Fruit fly (Drosophila melanogaster) whole organism, pupa: ENCODE data around the gene LysB.

ENCODE experiments used
- CG10348 ChIP-seq: fragments of 200-800 bp; sonication (Bioruptor generic); IDR thresholded peaks from 2 replicates; pipeline ENCODE4 v1.3.6; 2022; ENCODE audit warnings: missing biosample characterization, missing genetic modification characterization
- CG12605 ChIP-seq: fragments of 200-800 bp; sonication (Bioruptor generic); IDR thresholded peaks from 2 replicates; pipeline ENCODE4 v1.3.6; 2022; ENCODE audit warnings: missing biosample characterization, missing genetic modification characterization
- CG13204 ChIP-seq: fragments of 200-800 bp; sonication (Bioruptor generic); optimal IDR thresholded peaks from 2 replicates; lab custom pipeline; 2018; ENCODE audit warnings: missing biosample characterization, mild to moderate bottlenecking, missing genetic modification characterization, moderate library complexity
- CG14655 ChIP-seq: fragments of 200-800 bp; sonication (Bioruptor generic); optimal IDR thresholded peaks from 3 replicates; lab custom pipeline; 2017; ENCODE audit warnings: mild to moderate bottlenecking, missing biosample characterization, missing genetic modification reagents, missing genetic modification characterization
- CG15710 ChIP-seq: fragments of 200-800 bp; sonication (Bioruptor generic); optimal IDR thresholded peaks from 2 replicates; lab custom pipeline; 2018; ENCODE audit warnings: missing biosample characterization, mild to moderate bottlenecking, missing genetic modification characterization, moderate library complexity
- CG17806 ChIP-seq: fragments of 200-800 bp; sonication (Bioruptor generic); optimal IDR thresholded peaks from 2 replicates; lab custom pipeline; 2018; ENCODE audit warnings: missing biosample characterization, mild to moderate bottlenecking, missing genetic modification characterization, moderate library complexity
- CG32121 ChIP-seq: fragments of 200-800 bp; sonication (Bioruptor generic); IDR thresholded peaks from 2 replicates; pipeline ENCODE4 v1.3.6; 2022; ENCODE audit warnings: missing biosample characterization, missing genetic modification characterization
- CG34367 ChIP-seq: fragments of 200-800 bp; sonication (Bioruptor generic); optimal IDR thresholded peaks from 2 replicates; lab custom pipeline; 2018; ENCODE audit warnings: missing biosample characterization, mild to moderate bottlenecking, missing genetic modification characterization
- CG4496 ChIP-seq: fragments of 200-800 bp; sonication (Bioruptor generic); IDR thresholded peaks from 3 replicates; pipeline ENCODE4 v1.3.6; 2022; ENCODE audit warnings: missing biosample characterization, missing genetic modification characterization
- CG8159 ChIP-seq: fragments of 200-800 bp; sonication (Bioruptor generic); optimal IDR thresholded peaks from 3 replicates; lab custom pipeline; 2018; ENCODE audit warnings: missing biosample characterization, mild to moderate bottlenecking, missing genetic modification characterization, moderate library complexity
- CG8301 ChIP-seq: fragments of 200-800 bp; sonication (Bioruptor generic); optimal IDR thresholded peaks from 2 replicates; lab custom pipeline; 2018; ENCODE audit warnings: missing biosample characterization, mild to moderate bottlenecking, missing genetic modification characterization
- CG9948 ChIP-seq: fragments of 200-800 bp; sonication (Bioruptor generic); optimal IDR thresholded peaks from 2 replicates; lab custom pipeline; 2018; ENCODE audit warnings: missing biosample characterization, mild to moderate bottlenecking, missing genetic modification characterization, moderate library complexity
- D1 ChIP-seq: fragments of 200-800 bp; sonication (Bioruptor generic); optimal IDR thresholded peaks from 2 replicates; lab custom pipeline; 2018; ENCODE audit warnings: missing biosample characterization, mild to moderate bottlenecking, missing genetic modification characterization, moderate library complexity
- EcR ChIP-seq: fragments of 200-800 bp; sonication (Bioruptor generic); optimal IDR thresholded peaks from 3 replicates; lab custom pipeline; 2019; ENCODE audit warnings: missing biosample characterization, missing genetic modification characterization, mild to moderate bottlenecking, moderate library complexity, missing genetic modification reagents
- Ets98B ChIP-seq: fragments of 200-800 bp; sonication (Bioruptor generic); IDR thresholded peaks from 2 replicates; pipeline ENCODE4 v1.3.6; 2022; ENCODE audit warnings: missing biosample characterization, missing genetic modification characterization
- Pif1A ChIP-seq: fragments of 200-800 bp; sonication (Bioruptor generic); optimal IDR thresholded peaks from 3 replicates; lab custom pipeline; 2016; ENCODE audit warnings: missing biosample characterization, missing genetic modification characterization
- Pif1B ChIP-seq: fragments of 200-800 bp; sonication (Bioruptor generic); optimal IDR thresholded peaks from 3 replicates; lab custom pipeline; 2016; ENCODE audit warnings: missing biosample characterization, missing genetic modification characterization
- Snoo ChIP-seq: fragments of 200-800 bp; sonication (Bioruptor generic); optimal IDR thresholded peaks from 3 replicates; lab custom pipeline; 2017; ENCODE audit warnings: missing biosample characterization, mild to moderate bottlenecking, missing genetic modification characterization, inconsistent platforms
- fd96Ca ChIP-seq: fragments of 200-800 bp; sonication (Bioruptor generic); IDR thresholded peaks from 3 replicates; pipeline ENCODE4 v1.3.6; 2022; ENCODE audit warnings: missing biosample characterization, missing genetic modification characterization
- gl ChIP-seq: fragments of 200-800 bp; sonication (Bioruptor generic); optimal IDR thresholded peaks from 2 replicates; lab custom pipeline; 2018; ENCODE audit warnings: missing biosample characterization, mild to moderate bottlenecking, missing genetic modification characterization
- rn ChIP-seq: fragments of 200-800 bp; sonication (Bioruptor generic); IDR thresholded peaks from 2 replicates; pipeline ENCODE4 v1.3.6; 2022; ENCODE audit warnings: missing biosample characterization, missing genetic modification characterization

LysB gene

dm6 chr3L:1206682-1207421 lies at the start of gene LysB:
TSS of gene LysB (plus strand) at chr3L:1207371.
- no peak for TF ChIP-seq CG14655 (GFP tag; lab: Kevin White, UChicago)
- no peak for TF ChIP-seq CG32121 (GFP tag; lab: Robert Waterston, UW)
- TF ChIP-seq CG17806 (tag; lab: Kevin White, UChicago) = no peak
- TF ChIP-seq fd96Ca (GFP tag; lab: Robert Waterston, UW) = no peak
- TF ChIP-seq gl (tag; lab: Kevin White, UChicago) = no peak
- TF ChIP-seq CG8301 (tag; lab: Kevin White, UChicago) = no peak
- no peak for TF ChIP-seq Ets98B
- TF ChIP-seq CG12605 (GFP tag; lab: Robert Waterston, UW) = no peak
- no peak for TF ChIP-seq CG10348
- no peak for TF ChIP-seq CG9948 (tag; lab: Kevin White, UChicago)
- TF ChIP-seq rn (GFP tag; lab: Robert Waterston, UW) = no peak

- no peak for TF ChIP-seq Pif1A (GFP tag; lab: Kevin White, UChicago)
- TF ChIP-seq D1 (tag; lab: Kevin White, UChicago) = no peak
- TF ChIP-seq CG17806 (tag; lab: Kevin White, UChicago) = peak; percentile 12
- TF ChIP-seq Ets98B = no peak; the same call in 1 of the 2 replicates
- TF ChIP-seq fd96Ca (GFP tag; lab: Robert Waterston, UW) = 0 out of 3 replicates have a peak, but pooled peaks have one; percentile 49
- peak; percentile 11 for TF ChIP-seq CG9948 (tag; lab: Kevin White, UChicago)
- peak; percentile 48 for TF ChIP-seq CG14655 (GFP tag; lab: Kevin White, UChicago)
- TF ChIP-seq Pif1B (GFP tag; lab: Kevin White, UChicago) = no peak
- peak; percentile 29 for TF ChIP-seq CG8301 (tag; lab: Kevin White, UChicago)
- TF ChIP-seq CG8159 (tag; lab: Kevin White, UChicago) = peak; percentile 4
- no peak for TF ChIP-seq CG34367 (tag; lab: Kevin White, UChicago)
- TF ChIP-seq CG13204 (GFP tag; lab: Kevin White, UChicago) = no peak
- TF ChIP-seq Snoo = no peak
- peak; percentile 50; the same call in 1 of the 2 replicates for TF ChIP-seq CG32121 (GFP tag; lab: Robert Waterston, UW)
- no peak for TF ChIP-seq gl (tag; lab: Kevin White, UChicago)
- 0 out of 2 replicates have a peak, but pooled peaks have one; percentile 23 for TF ChIP-seq CG12605 (GFP tag; lab: Robert Waterston, UW)
- TF ChIP-seq CG4496 (GFP tag; lab: Robert Waterston, UW) = peak; percentile 79
- TF ChIP-seq CG10348 = no peak
- peak; percentile 5 for TF ChIP-seq CG15710 (tag; lab: Kevin White, UChicago)
- 0 out of 2 replicates have a peak, but pooled peaks have one; percentile 28 for TF ChIP-seq rn (GFP tag; lab: Robert Waterston, UW)
- TF ChIP-seq EcR (GFP tag; lab: Kevin White, UChicago) = no peak
Observed at dm6 chr3L:1165808-1166207, 41.4 kb upstream of the LysB start.

- peak; percentile 1 for TF ChIP-seq Pif1B (GFP tag; lab: Kevin White, UChicago)
- TF ChIP-seq Pif1A (GFP tag; lab: Kevin White, UChicago) = peak; percentile 9
- peak; percentile 35; the same call in 1 of the 2 replicates for TF ChIP-seq Ets98B
- no peak for TF ChIP-seq CG32121 (GFP tag; lab: Robert Waterston, UW)
- TF ChIP-seq CG4496 (GFP tag; lab: Robert Waterston, UW) = no peak
- TF ChIP-seq, all 21 proteins: peak for 3
Observed at dm6 chr3L:1166266-1166665, 40.9 kb upstream of the LysB start.

dm6 chr3L:1166945-1167913 lies 39.9 kb upstream of the LysB start:
- peak; percentile 50 for TF ChIP-seq Pif1A (GFP tag; lab: Kevin White, UChicago)
- TF ChIP-seq CG32121 (GFP tag; lab: Robert Waterston, UW) = no peak
- TF ChIP-seq EcR (GFP tag; lab: Kevin White, UChicago) = no peak
- TF ChIP-seq D1 (tag; lab: Kevin White, UChicago) = no peak
- no peak for TF ChIP-seq fd96Ca (GFP tag; lab: Robert Waterston, UW)
- peak; percentile 22 for TF ChIP-seq Pif1B (GFP tag; lab: Kevin White, UChicago)
- TF ChIP-seq CG9948 (tag; lab: Kevin White, UChicago) = peak; percentile 32
- TF ChIP-seq CG15710 (tag; lab: Kevin White, UChicago) = peak; percentile 42
- TF ChIP-seq CG13204 (GFP tag; lab: Kevin White, UChicago) = no peak
- TF ChIP-seq Snoo = peak; percentile 30
- no peak for TF ChIP-seq gl (tag; lab: Kevin White, UChicago)
- TF ChIP-seq CG4496 (GFP tag; lab: Robert Waterston, UW) = no peak
- TF ChIP-seq Ets98B = no peak
- TF ChIP-seq CG17806 (tag; lab: Kevin White, UChicago) = peak; percentile 30
- peak; percentile 57 for TF ChIP-seq CG8159 (tag; lab: Kevin White, UChicago)
- no peak for TF ChIP-seq CG10348
- TF ChIP-seq CG14655 (GFP tag; lab: Kevin White, UChicago) = no peak
- TF ChIP-seq rn (GFP tag; lab: Robert Waterston, UW) = no peak

- TF ChIP-seq CG15710 (tag; lab: Kevin White, UChicago) (no peak), EcR (GFP tag; lab: Kevin White, UChicago) (no peak), CG17806 (tag; lab: Kevin White, UChicago) (no peak), CG14655 (GFP tag; lab: Kevin White, UChicago) (no peak), D1 (tag; lab: Kevin White, UChicago) (no peak), CG10348 (no peak), CG8301 (tag; lab: Kevin White, UChicago) (no peak), Ets98B (no peak), CG8159 (tag; lab: Kevin White, UChicago) (no peak), Pif1A (GFP tag; lab: Kevin White, UChicago) (no peak)
Observed at dm6 chr3L:1168445-1168844, 38.7 kb upstream of the LysB start.
